Worm (Caenorhabditis elegans) whole organism, L4 larva: Measurements from ENCODE around the gene nhr-105.

Experiments
- F37D6.2 ChIP-seq: sonication (generic microtip); optimal IDR thresholded peaks from 2 replicates; lab custom pipeline; 2016; ENCODE audit warnings: mild to moderate bottlenecking, missing genetic modification characterization, missing compliant biosample characterization
- Y48G9A.11 ChIP-seq: fragments of 200-800 bp; sonication (Bioruptor generic); IDR thresholded peaks from 2 replicates; pipeline ENCODE4 v1.3.6; 2022; ENCODE audit warnings: missing genetic modification reagents, missing genetic modification characterization, missing compliant biosample characterization
- Y5F2A.4 ChIP-seq: fragments of 200-800 bp; sonication (Bioruptor generic); optimal IDR thresholded peaks from 2 replicates; lab custom pipeline; 2018; ENCODE audit warnings: mild to moderate bottlenecking, missing genetic modification characterization, missing compliant biosample characterization
- ZK337.2 ChIP-seq: fragments of 200-800 bp; sonication (Bioruptor generic); IDR thresholded peaks from 2 replicates; pipeline ENCODE4 v1.3.6; 2022; ENCODE audit warnings: missing genetic modification reagents, missing genetic modification characterization, missing compliant biosample characterization
- ZK546.5 ChIP-seq, 2 experiments: sonication (generic microtip); optimal IDR thresholded peaks; 2 replicates each; lab custom pipeline; 2017; ENCODE audit warnings: missing biosample characterization in 2 of 2, missing genetic modification characterization in 2 of 2
- aha-1 ChIP-seq: fragments of 150-350 bp; peaks from one replicate; lab custom pipeline; 2014; ENCODE audit warnings: missing biosample characterization, missing genetic modification characterization
- aly-2 ChIP-seq: sonication (generic microtip); optimal IDR thresholded peaks from 2 replicates; lab custom pipeline; 2018; ENCODE audit warnings: missing biosample characterization, missing genetic modification characterization
- ceh-20 ChIP-seq: fragments of 200-800 bp; sonication (Bioruptor generic); IDR thresholded peaks from 2 replicates; pipeline ENCODE4 v1.3.6; 2022; ENCODE audit warnings: missing genetic modification reagents, missing genetic modification characterization, missing compliant biosample characterization
- ceh-62 ChIP-seq: sonication (generic microtip); optimal IDR thresholded peaks from 2 replicates; lab custom pipeline; 2017; ENCODE audit warnings: missing biosample characterization, missing genetic modification characterization
- cey-2 ChIP-seq: sonication (generic microtip); optimal IDR thresholded peaks from 3 replicates; lab custom pipeline; 2017; ENCODE audit warnings: missing genetic modification characterization, mild to moderate bottlenecking, missing compliant biosample characterization, antibody characterized with exemption, borderline replicate concordance; ENCODE audit not compliant: insufficient read depth
- daf-12 ChIP-seq: fragments of 150-350 bp; optimal IDR thresholded peaks from 2 replicates; lab custom pipeline; 2014; ENCODE audit warnings: missing biosample characterization, missing genetic modification reagents, missing genetic modification characterization
- daf-16 ChIP-seq, 3 experiments: sonication (generic microtip); optimal IDR thresholded peaks; 2 replicates each; lab custom pipeline; 2016 to 2017; ENCODE audit warnings: missing genetic modification characterization in 3 of 3, missing genetic modification reagents in 3 of 3, mild to moderate bottlenecking in 2 of 3, missing compliant biosample characterization in 2 of 3, missing biosample characterization in 1 of 3, moderate library complexity in 1 of 3
- daf-19 ChIP-seq: fragments of 200-800 bp; sonication (Bioruptor generic); conservative IDR thresholded peaks from 2 replicates; pipeline ENCODE4 v1.3.6; 2022; ENCODE audit warnings: missing genetic modification characterization, missing compliant biosample characterization
- daf-8 ChIP-seq: fragments of 200-800 bp; sonication (Bioruptor generic); IDR thresholded peaks from 2 replicates; pipeline ENCODE4 v1.3.6; 2022; ENCODE audit warnings: missing genetic modification characterization, missing compliant biosample characterization
- dmd-6 ChIP-seq: fragments of 200-800 bp; sonication (Bioruptor generic); IDR thresholded peaks from 2 replicates; pipeline ENCODE4 v1.3.6; 2022; ENCODE audit warnings: missing genetic modification reagents, missing genetic modification characterization, missing compliant biosample characterization
- egl-27 ChIP-seq: sonication (generic microtip); optimal IDR thresholded peaks from 3 replicates; lab custom pipeline; 2017; ENCODE audit warnings: missing biosample characterization, missing genetic modification reagents, missing genetic modification characterization
- hlh-11 ChIP-seq: fragments of 200-800 bp; sonication (Bioruptor generic); optimal IDR thresholded peaks from 2 replicates; lab custom pipeline; 2018; ENCODE audit warnings: mild to moderate bottlenecking, missing genetic modification characterization, missing compliant biosample characterization
- hmg-1.1 ChIP-seq: fragments of 200-800 bp; sonication (Bioruptor generic); IDR thresholded peaks from 2 replicates; pipeline ENCODE4 v1.3.6; 2022; ENCODE audit warnings: missing genetic modification reagents, missing genetic modification characterization, missing compliant biosample characterization
- jun-1 ChIP-seq: fragments of 150-350 bp; optimal IDR thresholded peaks from 2 replicates; lab custom pipeline; 2014; ENCODE audit warnings: missing biosample characterization, missing genetic modification reagents, missing genetic modification characterization
- lim-7 ChIP-seq: fragments of 200-800 bp; sonication (Bioruptor generic); IDR thresholded peaks from 2 replicates; pipeline ENCODE4 v1.3.6; 2022; ENCODE audit warnings: missing genetic modification characterization, missing compliant biosample characterization
- lin-39 ChIP-seq: fragments of 150-350 bp; optimal IDR thresholded peaks from 2 replicates; lab custom pipeline; 2014; ENCODE audit warnings: missing biosample characterization, missing genetic modification reagents, missing genetic modification characterization
- lsy-2 ChIP-seq, 2 experiments: fragments of 150-350 bp in 1 of 2; sonication (generic microtip) in 1 of 2; optimal IDR thresholded peaks; 2 replicates each; lab custom pipeline; 2014 to 2017; ENCODE audit warnings: missing biosample characterization in 2 of 2, missing genetic modification characterization in 2 of 2
- mes-2 ChIP-seq: sonication (generic microtip); optimal IDR thresholded peaks from 2 replicates; lab custom pipeline; 2016; ENCODE audit warnings: missing genotype, mild to moderate bottlenecking, missing genetic modification characterization, missing compliant biosample characterization; ENCODE audit not compliant: poor library complexity, severe bottlenecking
- mxl-3 ChIP-seq: fragments of 200-800 bp; sonication (Bioruptor generic); optimal IDR thresholded peaks from 2 replicates; lab custom pipeline; 2018; ENCODE audit warnings: mild to moderate bottlenecking, missing genetic modification characterization, missing compliant biosample characterization
- nhr-11 ChIP-seq: fragments of 150-350 bp; optimal IDR thresholded peaks from 2 replicates; lab custom pipeline; 2014; ENCODE audit warnings: missing biosample characterization, missing genetic modification characterization
- nhr-111 ChIP-seq: fragments of 200-800 bp; sonication (Bioruptor generic); optimal IDR thresholded peaks from 2 replicates; lab custom pipeline; 2018; ENCODE audit warnings: mild to moderate bottlenecking, missing genetic modification characterization, missing compliant biosample characterization
- nhr-28 ChIP-seq: fragments of 150-350 bp; optimal IDR thresholded peaks from 2 replicates; lab custom pipeline; 2014; ENCODE audit warnings: missing biosample characterization, missing genetic modification characterization
- nhr-42 ChIP-seq: fragments of 200-800 bp; sonication (Bioruptor generic); IDR thresholded peaks from 2 replicates; pipeline ENCODE4 v1.3.6; 2022; ENCODE audit warnings: missing genetic modification characterization, missing compliant biosample characterization
- pha-4 ChIP-seq, 2 experiments: fragments of 150-350 bp in 1 of 2; fragments of 200-800 bp in 1 of 2; sonication (Bioruptor generic) in 1 of 2; IDR thresholded peaks in 1 of 2; optimal IDR thresholded peaks in 1 of 2; 2 replicates each; pipeline versions ENCODE4 v1.3.6 to Lab custom; 2014 to 2022; ENCODE audit warnings: missing genetic modification characterization in 2 of 2, missing genetic modification reagents in 2 of 2, missing biosample characterization in 1 of 2, missing compliant biosample characterization in 1 of 2
- pqm-1 ChIP-seq: sonication (generic microtip); optimal IDR thresholded peaks from 2 replicates; lab custom pipeline; 2017; ENCODE audit warnings: missing biosample characterization, missing genetic modification characterization
- rbr-2 ChIP-seq: sonication (generic microtip); optimal IDR thresholded peaks from 2 replicates; lab custom pipeline; 2016; ENCODE audit warnings: missing genotype, missing genetic modification characterization, missing compliant biosample characterization
- saeg-2 ChIP-seq: fragments of 200-800 bp; sonication (Bioruptor generic); IDR thresholded peaks from 2 replicates; pipeline ENCODE4 v1.3.6; 2022; ENCODE audit warnings: missing genetic modification reagents, missing genetic modification characterization, missing compliant biosample characterization
- set-16 ChIP-seq: fragments of 200-800 bp; sonication (Bioruptor generic); IDR thresholded peaks from 2 replicates; pipeline ENCODE4 v1.3.6; 2022; ENCODE audit warnings: missing genetic modification reagents, missing genetic modification characterization, missing compliant biosample characterization
- tag-97 ChIP-seq: fragments of 200-800 bp; sonication (Bioruptor generic); IDR thresholded peaks from 2 replicates; pipeline ENCODE4 v1.3.6; 2022; ENCODE audit warnings: missing genetic modification characterization, missing compliant biosample characterization
- tra-1 ChIP-seq: fragments of 200-800 bp; sonication (Bioruptor generic); IDR thresholded peaks from 2 replicates; pipeline ENCODE4 v1.3.6; 2022; ENCODE audit warnings: missing genetic modification reagents, missing genetic modification characterization, missing compliant biosample characterization
- unc-62 ChIP-seq, 3 experiments: fragments of 150-350 bp in 1 of 3; sonication (generic microtip); optimal IDR thresholded peaks in 2 of 3; peaks in 1 of 3; 1 replicate in 1 of 3; 2 replicates in 2 of 3; lab custom pipeline; 2014 to 2017; ENCODE audit warnings: missing biosample characterization in 3 of 3, missing genetic modification characterization in 3 of 3, missing genetic modification reagents in 3 of 3, missing genotype in 1 of 3
- zag-1 ChIP-seq: fragments of 150-350 bp; optimal IDR thresholded peaks from 2 replicates; lab custom pipeline; 2014; ENCODE audit warnings: missing biosample characterization, missing genetic modification characterization
- ztf-11 ChIP-seq: fragments of 150-350 bp; optimal IDR thresholded peaks from 2 replicates; lab custom pipeline; 2014; ENCODE audit warnings: missing biosample characterization, missing genetic modification characterization

The nhr-105 gene

ce11 chrIV:7097450-7097849 is 47.5 kb downstream of the nhr-105 start:
- TF ChIP-seq unc-62 (GFP tag; optimal IDR thresholded peaks at IDR 0.05 in 1 of 2; lab: Kevin White, UChicago) (peak in 1 of 2 experiments; percentile 95), unc-62 (tag; optimal IDR thresholded peaks at IDR 0.05; lab: Kevin White, UChicago) (no peak), Y48G9A.11 (GFP tag; lab: Robert Waterston, UW) (no peak)

- TF ChIP-seq daf-16 (GFP tag; optimal IDR thresholded peaks at IDR 0.05; lab: Kevin White, UChicago) = peak in 1 of 2 experiments; percentile 68
- TF ChIP-seq daf-16 (tag; optimal IDR thresholded peaks at IDR 0.05; lab: Kevin White, UChicago) = no peak
- no peak for TF ChIP-seq egl-27 (tag; lab: Kevin White, UChicago)
- no peak for TF ChIP-seq ceh-62 (tag; lab: Kevin White, UChicago)
- no peak for TF ChIP-seq rbr-2 (tag; lab: Kevin White, UChicago)
- TF ChIP-seq nhr-111 (GFP tag; lab: Kevin White, UChicago) = no peak
- TF ChIP-seq aha-1 (tag; lab: Kevin White, UChicago) = no peak
- no peak for TF ChIP-seq daf-19 (GFP tag; lab: Robert Waterston, UW)
- no peak for TF ChIP-seq ZK337.2 (GFP tag; lab: Robert Waterston, UW)
- no peak for TF ChIP-seq Y5F2A.4 (GFP tag; lab: Kevin White, UChicago)
- TF ChIP-seq nhr-11 (tag; lab: Kevin White, UChicago) = peak; percentile 39
- TF ChIP-seq ztf-11 (tag; lab: Kevin White, UChicago) = no peak
- peak; percentile 52 for TF ChIP-seq hlh-11 (tag; lab: Kevin White, UChicago)
- TF ChIP-seq nhr-42 (GFP tag; lab: Robert Waterston, UW) = no peak
- no peak for TF ChIP-seq lin-39 (tag; lab: Kevin White, UChicago)
- TF ChIP-seq aly-2 (tag; lab: Kevin White, UChicago) = no peak
- no peak for TF ChIP-seq zag-1 (tag; lab: Kevin White, UChicago)
- TF ChIP-seq ZK546.5 (tag; optimal IDR thresholded peaks at IDR 0.05; lab: Kevin White, UChicago) = no peak
- TF ChIP-seq daf-12 (tag; lab: Kevin White, UChicago) = no peak
- no peak for TF ChIP-seq saeg-2
- no peak for TF ChIP-seq tag-97 (GFP tag; lab: Robert Waterston, UW)
- no peak for TF ChIP-seq F37D6.2
- peak in 1 of 2 experiments; percentile 41 for TF ChIP-seq unc-62 (GFP tag; optimal IDR thresholded peaks at IDR 0.05 in 1 of 2; lab: Kevin White, UChicago)
- no peak for TF ChIP-seq unc-62 (tag; optimal IDR thresholded peaks at IDR 0.05; lab: Kevin White, UChicago)
- no peak for TF ChIP-seq pqm-1 (tag; lab: Kevin White, UChicago)
- no peak for TF ChIP-seq lim-7 (GFP tag; lab: Robert Waterston, UW)
- peak; percentile 4 for TF ChIP-seq mxl-3 (GFP tag; lab: Kevin White, UChicago)
- TF ChIP-seq jun-1 = no peak
- peak; percentile 53 for TF ChIP-seq set-16 (GFP tag; lab: Robert Waterston, UW)
These were observed 48.6 kb downstream of the nhr-105 start, which contains the start of gene ZC477.4 for ce11 chrIV:7098509-7099065. Gene ZC477.4, minus strand, starts transcription at chrIV:7098784.

- TF ChIP-seq ztf-11 (tag; lab: Kevin White, UChicago) = no peak
- peak in 1 of 2 experiments; percentile 34 for TF ChIP-seq lsy-2 (tag; optimal IDR thresholded peaks at IDR 0.05; lab: Kevin White, UChicago)
- TF ChIP-seq daf-16 (GFP tag; optimal IDR thresholded peaks at IDR 0.05; lab: Kevin White, UChicago) = peak in 1 of 2 experiments; percentile 90
- peak; percentile 58 for TF ChIP-seq daf-16 (tag; optimal IDR thresholded peaks at IDR 0.05; lab: Kevin White, UChicago)
- peak; percentile 8 for TF ChIP-seq nhr-28
- TF ChIP-seq hmg-1.1 = peak; percentile 31; the same call in 1 of the 2 replicates
- TF ChIP-seq pha-4 (GFP tag; IDR thresholded peaks at IDR 0.05; lab: Robert Waterston, UW) = no peak
- TF ChIP-seq pha-4 (tag; optimal IDR thresholded peaks at IDR 0.05; lab: Kevin White, UChicago) = peak; percentile 10
- TF ChIP-seq mes-2 (tag; lab: Kevin White, UChicago) = peak; percentile 55
- TF ChIP-seq unc-62 (GFP tag; optimal IDR thresholded peaks at IDR 0.05 in 1 of 2; lab: Kevin White, UChicago) = peak in 1 of 2 experiments; percentile 38
- no peak for TF ChIP-seq unc-62 (tag; optimal IDR thresholded peaks at IDR 0.05; lab: Kevin White, UChicago)
- TF ChIP-seq hlh-11 (tag; lab: Kevin White, UChicago) = peak; percentile 73
- peak; percentile 37 for TF ChIP-seq nhr-11 (tag; lab: Kevin White, UChicago)
- TF ChIP-seq cey-2 (tag; lab: Kevin White, UChicago) = no peak
- no peak for TF ChIP-seq ceh-20 (GFP tag; lab: Robert Waterston, UW)
- TF ChIP-seq daf-8 (GFP tag; lab: Robert Waterston, UW) = no peak
- TF ChIP-seq tra-1 (GFP tag; lab: Robert Waterston, UW) = 0 out of 2 replicates have a peak, but pooled peaks have one; percentile 17
- peak; percentile 20; the same call in 1 of the 2 replicates for TF ChIP-seq dmd-6
These were observed 49.4 kb downstream of the nhr-105 start for ce11 chrIV:7099377-7099776.
